Worm (Caenorhabditis elegans) whole organism, late embryonic: Measurements from ENCODE around the gene ZK512.1.

Experiments
- K09A11.1 ChIP-seq: sonication (generic microtip); optimal IDR thresholded peaks from 2 replicates; lab custom pipeline; 2017; ENCODE audit warnings: antibody characterized with exemption, mild to moderate bottlenecking, missing genetic modification characterization, missing compliant biosample characterization; ENCODE audit not compliant: insufficient read depth
- ceh-19 ChIP-seq: fragments of 200-800 bp; sonication (Bioruptor generic); optimal IDR thresholded peaks from 2 replicates; lab custom pipeline; 2018; ENCODE audit warnings: mild to moderate bottlenecking, missing genetic modification characterization, missing compliant biosample characterization
- elt-2 ChIP-seq: sonication (generic microtip); optimal IDR thresholded peaks from 2 replicates; lab custom pipeline; 2016; ENCODE audit warnings: missing genetic modification reagents, missing genetic modification characterization, missing compliant biosample characterization
- fkh-10 ChIP-seq: fragments of 150-350 bp; optimal IDR thresholded peaks from 2 replicates; lab custom pipeline; 2014; ENCODE audit warnings: missing biosample characterization, missing genetic modification reagents, missing genetic modification characterization
- hlh-30 ChIP-seq: sonication (generic microtip); optimal IDR thresholded peaks from 2 replicates; lab custom pipeline; 2017; ENCODE audit warnings: antibody characterized with exemption, missing genetic modification characterization, missing compliant biosample characterization; ENCODE audit not compliant: insufficient read depth
- lim-6 ChIP-seq: sonication (generic microtip); optimal IDR thresholded peaks from 2 replicates; lab custom pipeline; 2016; ENCODE audit warnings: missing genetic modification characterization, missing compliant biosample characterization
- nhr-11 ChIP-seq: fragments of 150-350 bp; optimal IDR thresholded peaks from 2 replicates; lab custom pipeline; 2014; ENCODE audit warnings: missing biosample characterization, missing genetic modification characterization
- pha-4 ChIP-seq: fragments of 150-350 bp; optimal IDR thresholded peaks from 2 replicates; lab custom pipeline; 2018; ENCODE audit warnings: missing biosample characterization, missing genetic modification reagents, missing genetic modification characterization
- pqm-1 ChIP-seq: sonication (generic microtip); optimal IDR thresholded peaks from 2 replicates; lab custom pipeline; 2016; ENCODE audit warnings: missing genetic modification characterization, missing compliant biosample characterization

- TF ChIP-seq K09A11.1 (no peak), ceh-19 (GFP tag; lab: Kevin White, UChicago) (no peak), hlh-30 (tag; lab: Kevin White, UChicago) (no peak), fkh-10 (no peak), elt-2 (tag; lab: Kevin White, UChicago) (no peak), pha-4 (tag; lab: Kevin White, UChicago) (no peak), pqm-1 (tag; lab: Kevin White, UChicago) (no peak), nhr-11 (no peak), lim-6 (tag; lab: Kevin White, UChicago) (no peak)
Observed at ce11 chrIII:9125789-9126304, 11.1 kb downstream of the ZK512.1 start, which contains the start of gene sec-16A.1.
